Fruit fly (Drosophila melanogaster) whole organism, wandering third instar larva: ENCODE data around the gene Atpalpha.

ENCODE experiments used
- Abd-B ChIP-seq: fragments of >200 bp; optimal IDR thresholded peaks from 2 replicates; lab custom pipeline; 2017; ENCODE audit warnings: missing biosample characterization, missing genetic modification characterization
- CG32264 ChIP-seq: fragments of 200-800 bp; sonication (Bioruptor generic); optimal IDR thresholded peaks from 2 replicates; lab custom pipeline; 2016; ENCODE audit warnings: missing biosample characterization, missing genetic modification characterization
- CG9705 ChIP-seq: fragments of 200-800 bp; sonication (Bioruptor generic); optimal IDR thresholded peaks from 2 replicates; lab custom pipeline; 2018; ENCODE audit warnings: missing biosample characterization, mild to moderate bottlenecking, missing genetic modification characterization
- CrebA ChIP-seq: fragments of 200-800 bp; sonication (Bioruptor generic); optimal IDR thresholded peaks from 2 replicates; lab custom pipeline; 2016; ENCODE audit warnings: missing biosample characterization, mild to moderate bottlenecking, missing genetic modification characterization, borderline replicate concordance
- Dfd ChIP-seq: fragments of >200 bp; optimal IDR thresholded peaks from 2 replicates; lab custom pipeline; 2017; ENCODE audit warnings: missing biosample characterization, missing genetic modification characterization
- GATAd ChIP-seq: sonication (Bioruptor generic); optimal IDR thresholded peaks from 2 replicates; lab custom pipeline; 2016; ENCODE audit warnings: missing biosample characterization, missing genetic modification characterization
- HLH106 ChIP-seq: fragments of 200-800 bp; optimal IDR thresholded peaks from 3 replicates; lab custom pipeline; 2019; ENCODE audit warnings: missing biosample characterization, mild to moderate bottlenecking, missing genetic modification characterization, moderate library complexity
- Hr78 ChIP-seq: fragments of >200 bp; optimal IDR thresholded peaks from 2 replicates; lab custom pipeline; 2017; ENCODE audit warnings: missing biosample characterization, missing genetic modification characterization
- Myc ChIP-seq: fragments of >200 bp; optimal IDR thresholded peaks from 2 replicates; lab custom pipeline; 2017
- N ChIP-seq: fragments of >200 bp; optimal IDR thresholded peaks from 2 replicates; lab custom pipeline; 2018; ENCODE audit warnings: missing biosample characterization, missing external identifiers, missing genetic modification characterization
- OdsH ChIP-seq: fragments of 200-800 bp; sonication (Bioruptor generic); optimal IDR thresholded peaks from 2 replicates; lab custom pipeline; 2016; ENCODE audit warnings: missing biosample characterization, mild to moderate bottlenecking, missing genetic modification characterization
- Rel ChIP-seq, 2 experiments: fragments of 200-800 bp; sonication (Bioruptor generic) in 1 of 2; optimal IDR thresholded peaks; 2 replicates in 1 of 2; 3 replicates in 1 of 2; lab custom pipeline; 2016 to 2019; ENCODE audit warnings: mild to moderate bottlenecking in 2 of 2, missing biosample characterization in 2 of 2, missing genetic modification characterization in 2 of 2, moderate library complexity in 1 of 2
- brk ChIP-seq: fragments of 200-800 bp; sonication (Bioruptor generic); optimal IDR thresholded peaks from 2 replicates; lab custom pipeline; 2016; ENCODE audit warnings: missing biosample characterization, mild to moderate bottlenecking, missing genetic modification characterization
- dmrt93B ChIP-seq: fragments of 200-800 bp; sonication (Bioruptor generic); optimal IDR thresholded peaks from 2 replicates; lab custom pipeline; 2018; ENCODE audit warnings: missing biosample characterization, mild to moderate bottlenecking, missing genetic modification characterization
- dsf ChIP-seq: sonication (Bioruptor generic); optimal IDR thresholded peaks from 2 replicates; lab custom pipeline; 2016; ENCODE audit warnings: missing biosample characterization, missing genetic modification characterization, borderline replicate concordance
- ey ChIP-seq: fragments of 200-800 bp; sonication (Bioruptor generic); optimal IDR thresholded peaks from 2 replicates; lab custom pipeline; 2016; ENCODE audit warnings: missing biosample characterization, missing genetic modification characterization
- foxo ChIP-seq, 2 experiments: fragments of 200-800 bp; sonication (Bioruptor generic); optimal IDR thresholded peaks; 2 replicates in 1 of 2; 3 replicates in 1 of 2; lab custom pipeline; 2016 to 2017; ENCODE audit warnings: missing biosample characterization in 2 of 2, missing genetic modification characterization in 2 of 2
- fru ChIP-seq: fragments of 200-800 bp; sonication (Bioruptor generic); optimal IDR thresholded peaks from 3 replicates; lab custom pipeline; 2016; ENCODE audit warnings: missing biosample characterization, mild to moderate bottlenecking, missing genetic modification characterization
- lola ChIP-seq: fragments of >200 bp; optimal IDR thresholded peaks from 2 replicates; lab custom pipeline; 2017; ENCODE audit warnings: missing biosample characterization, missing genetic modification characterization
- pan ChIP-seq: fragments of >200 bp; optimal IDR thresholded peaks from 2 replicates; lab custom pipeline; 2017
- rgr ChIP-seq: fragments of 200-800 bp; sonication (Bioruptor generic); optimal IDR thresholded peaks from 3 replicates; lab custom pipeline; 2016; ENCODE audit warnings: missing biosample characterization, mild to moderate bottlenecking, missing genetic modification characterization
- tai ChIP-seq: sonication (Bioruptor generic); optimal IDR thresholded peaks from 2 replicates; lab custom pipeline; 2016; ENCODE audit warnings: missing biosample characterization, missing genetic modification characterization
- usp ChIP-seq: fragments of >200 bp; optimal IDR thresholded peaks from 2 replicates; lab custom pipeline; 2017; ENCODE audit warnings: missing biosample characterization, missing genetic modification characterization
- woc ChIP-seq: sonication (Bioruptor generic); optimal IDR thresholded peaks from 2 replicates; lab custom pipeline; 2016; ENCODE audit warnings: missing biosample characterization, mild to moderate bottlenecking, missing genetic modification characterization

The Atpalpha gene

DNA sequence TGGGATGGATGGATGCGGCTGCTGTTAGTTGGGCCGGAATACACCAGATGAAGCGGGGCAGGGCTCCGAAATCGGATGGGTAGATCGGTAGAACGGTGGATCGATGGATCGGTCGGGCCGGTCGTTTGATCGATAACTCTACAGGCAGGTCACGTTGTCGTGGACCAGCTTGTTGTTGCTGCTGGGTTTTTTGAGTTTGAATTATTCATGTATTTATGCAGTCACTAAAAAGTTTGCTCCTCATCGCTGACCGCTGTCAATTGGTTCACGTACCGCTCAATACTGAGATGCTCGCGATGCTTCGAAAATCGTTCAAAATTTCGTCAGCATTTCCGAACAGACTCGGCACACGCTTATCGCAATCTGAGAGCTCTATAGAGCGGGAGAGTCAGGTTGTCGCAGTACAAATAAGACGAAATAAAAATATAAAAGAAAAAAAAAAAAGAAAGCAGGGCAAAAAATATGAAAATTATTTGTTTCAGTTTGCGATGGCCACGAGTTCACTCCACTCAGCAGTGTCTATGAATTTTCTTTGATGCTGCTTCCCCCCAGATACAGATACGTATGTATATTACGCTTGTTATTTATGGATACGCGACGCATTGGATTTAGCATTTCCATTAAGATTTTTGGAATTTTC is 75.5 kb downstream of the Atpalpha start, which contains the start of gene peg (continued):
- TF ChIP-seq Myc (lab: Kevin White, UChicago) (no peak), fru (GFP tag; lab: Kevin White, UChicago) (no peak), CrebA (GFP tag; lab: Kevin White, UChicago) (peak; percentile 68), Hr78 (GFP tag; lab: Kevin White, UChicago) (no peak), woc (GFP tag; lab: Kevin White, UChicago) (no peak), Dfd (no peak), tai (GFP tag; lab: Kevin White, UChicago) (no peak), GATAd (GFP tag; lab: Kevin White, UChicago) (no peak), foxo (GFP tag; optimal IDR thresholded peaks at IDR 0.05; lab: Kevin White, UChicago) (no peak), rgr (GFP tag; lab: Kevin White, UChicago) (no peak), usp (no peak), dmrt93B (no peak)

- TF ChIP-seq CG32264 (no peak), pan (lab: Kevin White, UChicago) (no peak), dmrt93B (no peak), tai (GFP tag; lab: Kevin White, UChicago) (no peak), fru (GFP tag; lab: Kevin White, UChicago) (no peak), Abd-B (no peak), HLH106 (tag; lab: Kevin White, UChicago) (no peak), ey (GFP tag; lab: Kevin White, UChicago) (no peak), CrebA (GFP tag; lab: Kevin White, UChicago) (no peak), lola (no peak), Rel (GFP tag; optimal IDR thresholded peaks at IDR 0.05; lab: Kevin White, UChicago) (no peak), Rel (tag; optimal IDR thresholded peaks at IDR 0.05; lab: Kevin White, UChicago) (no peak), Myc (lab: Kevin White, UChicago) (no peak), brk (GFP tag; lab: Kevin White, UChicago) (no peak), OdsH (GFP tag; lab: Kevin White, UChicago) (no peak), CG9705 (no peak), dsf (GFP tag; lab: Kevin White, UChicago) (no peak), N (GFP tag; lab: Kevin White, UChicago) (no peak)
These were observed 77.0 kb downstream of the Atpalpha start for dm6 chr3R:21025508-21025907.
